Fruit fly (Drosophila melanogaster) Kc167 (cell line): ENCODE measurements around the gene CheB38c.

Source experiments
- Myc ChIP-seq: fragments of >200 bp; optimal IDR thresholded peaks from 2 replicates; lab custom pipeline; 2017; ENCODE audit warnings: missing external identifiers
- psq ChIP-seq: fragments of >200 bp; optimal IDR thresholded peaks from 2 replicates; lab custom pipeline; 2017; ENCODE audit warnings: missing external identifiers

DNA sequence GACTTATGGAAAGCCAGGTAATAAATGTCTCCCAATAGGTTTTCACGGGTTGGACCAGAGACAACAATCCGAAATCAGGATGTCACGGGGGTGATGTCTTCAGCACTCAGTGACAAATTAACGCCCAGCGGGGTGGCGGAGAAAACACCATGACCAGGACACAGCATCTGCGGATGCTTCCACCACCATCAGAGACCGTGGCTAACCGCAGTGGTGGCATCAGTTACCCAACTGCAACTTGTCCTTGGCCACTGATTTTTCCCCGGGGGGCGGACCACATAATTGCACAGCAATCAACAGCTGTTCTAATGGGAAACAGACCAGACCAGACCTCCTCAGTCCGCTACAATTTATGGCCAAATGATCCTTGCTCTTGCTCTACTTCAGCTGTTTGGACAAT, 42.3 kb downstream of the CheB38c start:
- TF ChIP-seq psq (lab: Kevin White, UChicago) (no peak), Myc (no peak)
